Worm (Caenorhabditis elegans) whole organism, L4/young adult: ENCODE measurements around the gene clec-164.

Source experiments
- W03F9.2 ChIP-seq: fragments of 150-350 bp; optimal IDR thresholded peaks from 2 replicates; lab custom pipeline; 2014; ENCODE audit warnings: missing biosample characterization, missing genetic modification characterization

Gene clec-164

ce11 chrIV:763377-764063 lies 47.1 kb downstream of the clec-164 start, which contains the start of gene col-103:
col-103 (minus strand) TSS chrIV:763678.
- no peak for TF ChIP-seq W03F9.2
